Fruit fly (Drosophila melanogaster) whole organism, embryonic: Measurements from ENCODE around the gene CG5500.
A peak's percentile ranks its signal among the peaks of the same experiment; 100 is the strongest.

Experiments
- Aef1 ChIP-seq: fragments of 200-800 bp; sonication (Bioruptor generic); IDR thresholded peaks from 3 replicates; pipeline ENCODE4 v1.3.6; 2022; ENCODE audit warnings: missing biosample characterization, missing genetic modification characterization
- Atf6 ChIP-seq: fragments of 200-800 bp; sonication (Bioruptor generic); IDR thresholded peaks from 2 replicates; pipeline ENCODE4 v1.3.6; 2022; ENCODE audit warnings: missing biosample characterization, missing genetic modification characterization
- CG10267 ChIP-seq: fragments of 200-800 bp; sonication (Bioruptor generic); optimal IDR thresholded peaks from 2 replicates; lab custom pipeline; 2018; ENCODE audit warnings: missing biosample characterization, mild to moderate bottlenecking, missing genetic modification characterization, moderate library complexity
- CG10274 ChIP-seq: fragments of 200-800 bp; sonication (Bioruptor generic); optimal IDR thresholded peaks from 3 replicates; lab custom pipeline; 2017; ENCODE audit warnings: missing biosample characterization, mild to moderate bottlenecking, missing genetic modification characterization
- CG10543 ChIP-seq: fragments of 200-800 bp; sonication (Bioruptor generic); optimal IDR thresholded peaks from 3 replicates; lab custom pipeline; 2017; ENCODE audit warnings: missing biosample characterization, mild to moderate bottlenecking, missing genetic modification characterization, moderate library complexity
- CG10654 ChIP-seq: fragments of 200-800 bp; sonication (Bioruptor generic); optimal IDR thresholded peaks from 2 replicates; lab custom pipeline; 2016; ENCODE audit warnings: missing biosample characterization, missing genetic modification characterization
- CG12299 ChIP-seq: fragments of 200-800 bp; sonication (Bioruptor generic); optimal IDR thresholded peaks from 2 replicates; lab custom pipeline; 2018; ENCODE audit warnings: missing biosample characterization, mild to moderate bottlenecking, missing genetic modification characterization
- CG12769 ChIP-seq: fragments of 200-800 bp; sonication (Bioruptor generic); optimal IDR thresholded peaks from 2 replicates; lab custom pipeline; 2019; ENCODE audit warnings: missing biosample characterization, mild to moderate bottlenecking, missing genetic modification characterization, moderate library complexity
- CG13624 ChIP-seq: fragments of 200-800 bp; sonication (Bioruptor generic); optimal IDR thresholded peaks from 2 replicates; lab custom pipeline; 2016; ENCODE audit warnings: missing biosample characterization, missing genetic modification characterization
- CG14014 ChIP-seq: fragments of 200-800 bp; sonication (Bioruptor generic); IDR thresholded peaks from 2 replicates; pipeline ENCODE4 v1.3.6; 2022; ENCODE audit warnings: missing biosample characterization, missing genetic modification characterization
- CG14441 ChIP-seq: fragments of 200-800 bp; sonication (Bioruptor generic); IDR thresholded peaks from 2 replicates; pipeline ENCODE4 v1.3.6; 2022; ENCODE audit warnings: missing biosample characterization, missing genetic modification characterization
- CG14667 ChIP-seq: fragments of 200-800 bp; sonication (Bioruptor generic); IDR thresholded peaks from 2 replicates; pipeline ENCODE4 v1.3.6; 2022; ENCODE audit warnings: missing biosample characterization, missing genetic modification characterization
- CG15269 ChIP-seq: fragments of 200-800 bp; sonication (Bioruptor generic); optimal IDR thresholded peaks from 2 replicates; lab custom pipeline; 2018; ENCODE audit warnings: missing biosample characterization, mild to moderate bottlenecking, missing genetic modification characterization, moderate library complexity
- CG2678 ChIP-seq: fragments of 200-800 bp; sonication (Bioruptor generic); optimal IDR thresholded peaks from 3 replicates; lab custom pipeline; 2019; ENCODE audit warnings: missing biosample characterization, mild to moderate bottlenecking, missing genetic modification characterization, moderate library complexity
- CG32532 ChIP-seq: fragments of 200-800 bp; sonication (Bioruptor generic); IDR thresholded peaks from 2 replicates; pipeline ENCODE4 v1.3.6; 2022; ENCODE audit warnings: missing biosample characterization, missing genetic modification characterization
- CG33213 ChIP-seq: fragments of 200-800 bp; sonication (Bioruptor generic); optimal IDR thresholded peaks from 3 replicates; lab custom pipeline; 2016; ENCODE audit warnings: missing biosample characterization, missing genetic modification characterization
- CG5953 ChIP-seq: fragments of 200-800 bp; sonication (Bioruptor generic); IDR thresholded peaks from 2 replicates; pipeline ENCODE4 v1.3.6; 2022; ENCODE audit warnings: missing biosample characterization, missing genetic modification characterization
- CG6689 ChIP-seq: fragments of 200-800 bp; sonication (Bioruptor generic); IDR thresholded peaks from 2 replicates; pipeline ENCODE4 v1.3.6; 2022; ENCODE audit warnings: missing biosample characterization, missing genetic modification characterization
- CG8290 ChIP-seq, 3 experiments: fragments of 200-800 bp; sonication (Bioruptor generic); optimal IDR thresholded peaks; 2 replicates each; lab custom pipeline; 2016 to 2019; ENCODE audit warnings: missing biosample characterization in 3 of 3, missing genetic modification characterization in 3 of 3, mild to moderate bottlenecking in 2 of 3, moderate library complexity in 1 of 3
- CG9932 ChIP-seq: fragments of 200-800 bp; sonication (Bioruptor generic); IDR thresholded peaks from 2 replicates; pipeline ENCODE4 v1.3.6; 2022; ENCODE audit warnings: missing biosample characterization, missing genetic modification characterization
- D19B ChIP-seq: fragments of 200-800 bp; sonication (Bioruptor generic); optimal IDR thresholded peaks from 2 replicates; lab custom pipeline; 2017; ENCODE audit warnings: missing biosample characterization, mild to moderate bottlenecking, missing genetic modification characterization
- Dfd ChIP-seq, 2 experiments: fragments of >200 bp; optimal IDR thresholded peaks; 2 replicates each; lab custom pipeline; 2017; ENCODE audit warnings: missing biosample characterization in 2 of 2, missing genetic modification characterization in 2 of 2
- Drgx ChIP-seq: fragments of 200-800 bp; sonication (Bioruptor generic); IDR thresholded peaks from 2 replicates; pipeline ENCODE4 v1.3.6; 2022; ENCODE audit warnings: missing biosample characterization, missing genetic modification characterization
- E2f2 ChIP-seq: fragments of 200-800 bp; sonication (Bioruptor generic); IDR thresholded peaks from 2 replicates; pipeline ENCODE4 v1.3.6; 2022; ENCODE audit warnings: missing biosample characterization, missing genetic modification characterization
- Ets65A ChIP-seq: fragments of 200-800 bp; sonication (Bioruptor generic); peaks from one replicate; lab custom pipeline; 2016; ENCODE audit warnings: missing biosample characterization, missing genetic modification characterization
- HLH4C ChIP-seq: fragments of 200-800 bp; sonication (Bioruptor generic); IDR thresholded peaks from 3 replicates; pipeline ENCODE4 v1.3.6; 2022; ENCODE audit warnings: missing biosample characterization, missing genetic modification characterization; ENCODE audit not compliant: partially characterized antibody
- HLH54F ChIP-seq: fragments of 200-800 bp; sonication (Bioruptor generic); optimal IDR thresholded peaks from 3 replicates; lab custom pipeline; 2016; ENCODE audit warnings: missing biosample characterization, missing genetic modification characterization
- Hand ChIP-seq: fragments of 200-800 bp; sonication (Bioruptor generic); optimal IDR thresholded peaks from 2 replicates; lab custom pipeline; 2017; ENCODE audit warnings: mild to moderate bottlenecking, missing biosample characterization, missing genetic modification reagents, missing genetic modification characterization
- MBD-R2 ChIP-seq: fragments of 200-800 bp; sonication (Bioruptor generic); IDR thresholded peaks from 2 replicates; pipeline ENCODE4 v1.3.6; 2022; ENCODE audit warnings: missing biosample characterization, missing genetic modification characterization
- Med ChIP-seq: fragments of 200-800 bp; sonication (Bioruptor generic); peaks from one replicate; lab custom pipeline; 2016; ENCODE audit warnings: missing biosample characterization, missing genetic modification characterization, mild to moderate bottlenecking, inconsistent platforms, moderate library complexity
- NFAT ChIP-seq: fragments of 200-800 bp; sonication (Bioruptor generic); IDR thresholded peaks from 2 replicates; pipeline ENCODE4 v1.3.6; 2022; ENCODE audit warnings: missing biosample characterization, missing genetic modification characterization
- Sox102F ChIP-seq: fragments of 200-800 bp; sonication (Bioruptor generic); optimal IDR thresholded peaks from 2 replicates; lab custom pipeline; 2018; ENCODE audit warnings: missing biosample characterization, mild to moderate bottlenecking, missing genetic modification characterization, moderate library complexity
- aop ChIP-seq: fragments of 200-800 bp; sonication (Bioruptor generic); IDR thresholded peaks from 2 replicates; pipeline ENCODE4 v1.3.6; 2022; ENCODE audit warnings: missing biosample characterization, missing genetic modification characterization
- chinmo ChIP-seq: fragments of 200-800 bp; sonication (Bioruptor generic); IDR thresholded peaks from 4 replicates; pipeline ENCODE4 v1.3.6; 2022; ENCODE audit warnings: missing biosample characterization, missing genetic modification characterization; ENCODE audit not compliant: partially characterized antibody
- croc ChIP-seq: fragments of 200-800 bp; sonication (Bioruptor generic); conservative IDR thresholded peaks from 3 replicates; pipeline ENCODE4 v1.3.6; 2022; ENCODE audit warnings: missing biosample characterization, missing genetic modification characterization
- dysf ChIP-seq: fragments of 200-800 bp; sonication (Bioruptor generic); IDR thresholded peaks from 3 replicates; pipeline ENCODE4 v1.3.6; 2022; ENCODE audit warnings: missing biosample characterization, missing genetic modification characterization
- ftz-f1 ChIP-seq: fragments of 200-800 bp; sonication (Bioruptor generic); optimal IDR thresholded peaks from 2 replicates; lab custom pipeline; 2016; ENCODE audit warnings: missing biosample characterization, missing genetic modification characterization
- hb ChIP-seq: fragments of 200-800 bp; sonication (Bioruptor generic); IDR thresholded peaks from 3 replicates; pipeline ENCODE4 v1.3.6; 2022; ENCODE audit warnings: missing biosample characterization, missing genetic modification characterization; ENCODE audit not compliant: partially characterized antibody
- lilli ChIP-seq: fragments of 200-800 bp; sonication (Bioruptor generic); optimal IDR thresholded peaks from 3 replicates; lab custom pipeline; 2016; ENCODE audit warnings: missing biosample characterization, missing genetic modification characterization
- lmd ChIP-seq: fragments of 200-800 bp; sonication (Bioruptor generic); IDR thresholded peaks from 2 replicates; pipeline ENCODE4 v1.3.6; 2022; ENCODE audit warnings: missing biosample characterization, missing genetic modification characterization
- luna ChIP-seq: fragments of 200-800 bp; sonication (Bioruptor generic); optimal IDR thresholded peaks from 2 replicates; lab custom pipeline; 2016; ENCODE audit warnings: missing biosample characterization, missing genetic modification characterization
- mam ChIP-seq: fragments of 200-800 bp; sonication (Bioruptor generic); optimal IDR thresholded peaks from 3 replicates; lab custom pipeline; 2016; ENCODE audit warnings: missing biosample characterization, missing genetic modification characterization
- nau ChIP-seq: fragments of 200-800 bp; sonication (Bioruptor generic); optimal IDR thresholded peaks from 3 replicates; lab custom pipeline; 2017; ENCODE audit warnings: missing biosample characterization, mild to moderate bottlenecking, missing genetic modification characterization, missing genetic modification reagents
- pita ChIP-seq: fragments of 200-800 bp; sonication (Bioruptor generic); optimal IDR thresholded peaks from 2 replicates; lab custom pipeline; 2017; ENCODE audit warnings: missing biosample characterization, mild to moderate bottlenecking, missing genetic modification characterization
- row ChIP-seq: fragments of 200-800 bp; sonication (Bioruptor generic); IDR thresholded peaks from 3 replicates; pipeline ENCODE4 v1.3.6; 2022; ENCODE audit warnings: missing biosample characterization, missing genetic modification characterization
- sens ChIP-seq: fragments of 200-800 bp; sonication (Bioruptor generic); peaks from one replicate; lab custom pipeline; 2016; ENCODE audit warnings: missing biosample characterization, missing genetic modification characterization
- sob ChIP-seq: fragments of 200-800 bp; sonication (Bioruptor generic); IDR thresholded peaks from 2 replicates; pipeline ENCODE4 v1.3.6; 2022; ENCODE audit warnings: missing biosample characterization, missing genetic modification characterization
- tin ChIP-seq: fragments of 200-800 bp; sonication (Bioruptor generic); optimal IDR thresholded peaks from 3 replicates; lab custom pipeline; 2016; ENCODE audit warnings: missing biosample characterization, missing genetic modification characterization
- vvl ChIP-seq: fragments of 200-800 bp; sonication (Bioruptor generic); IDR thresholded peaks from 2 replicates; pipeline ENCODE4 v1.3.6; 2022; ENCODE audit warnings: missing biosample characterization, missing genetic modification characterization

The CG5500 gene

DNA sequence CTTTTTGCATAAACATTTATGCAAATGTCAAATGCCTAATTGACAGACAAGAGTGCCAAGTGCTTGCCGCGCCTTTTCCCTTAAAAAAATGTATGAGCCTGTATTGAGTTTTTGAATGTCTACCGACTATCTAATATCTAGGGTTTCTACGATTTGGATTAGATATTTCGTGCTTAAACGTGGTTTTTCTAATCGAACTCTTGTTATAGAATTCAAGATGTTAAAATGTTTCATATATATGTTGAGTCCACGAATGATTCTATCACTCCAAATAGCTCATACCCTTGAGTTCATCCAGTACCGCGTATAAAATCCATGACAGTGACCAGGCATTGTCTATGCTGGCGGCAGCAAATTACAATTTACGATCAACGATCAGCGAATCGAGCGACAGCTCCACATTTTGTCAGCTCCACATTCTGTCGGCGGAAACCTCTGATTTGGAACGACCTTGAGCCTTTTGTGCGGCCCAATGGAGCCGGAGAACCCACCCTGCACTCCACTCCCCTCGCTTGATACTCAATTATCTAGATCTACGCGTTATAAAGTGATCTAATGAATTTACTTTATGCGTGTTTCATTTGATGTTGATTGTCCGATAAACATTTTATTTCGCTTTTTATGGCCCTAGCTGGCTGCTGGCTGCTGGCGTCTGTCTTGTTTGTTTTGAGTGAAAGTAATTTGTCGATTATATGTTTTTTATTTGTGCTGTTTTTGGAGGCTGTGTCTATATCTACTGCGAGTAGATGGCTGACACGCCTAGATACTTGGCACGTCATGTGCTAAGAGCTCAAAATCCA, 30.5 kb downstream of the CG5500 start:
- no peak for TF ChIP-seq CG10654
- TF ChIP-seq ftz-f1 (GFP tag; lab: Kevin White, UChicago) = peak; percentile 54
- no peak for TF ChIP-seq Hand
- peak; percentile 55; the same call in 1 of the 2 replicates for TF ChIP-seq CG32532 (GFP tag; lab: Robert Waterston, UW)
- TF ChIP-seq HLH54F (GFP tag; lab: Kevin White, UChicago) = peak; percentile 11
- TF ChIP-seq lilli (GFP tag; lab: Kevin White, UChicago) = peak; percentile 35
- peak; percentile 35; the same call in 1 of the 3 replicates for TF ChIP-seq Aef1 (GFP tag; lab: Robert Waterston, UW)
- TF ChIP-seq CG6689 (GFP tag; lab: Robert Waterston, UW) = 0 out of 2 replicates have a peak, but pooled peaks have one; percentile 13
- 0 out of 2 replicates have a peak, but pooled peaks have one; percentile 34 for TF ChIP-seq sob (GFP tag; lab: Robert Waterston, UW)
- TF ChIP-seq CG9932 (GFP tag; lab: Robert Waterston, UW) = peak; percentile 44; the same call in 1 of the 2 replicates
- no peak for TF ChIP-seq hb (GFP tag; lab: Robert Waterston, UW)
- TF ChIP-seq CG12299 (tag; lab: Kevin White, UChicago) = no peak
- TF ChIP-seq D19B = peak; percentile 74
- no peak for TF ChIP-seq luna (GFP tag; lab: Kevin White, UChicago)
- TF ChIP-seq CG15269 (tag; lab: Kevin White, UChicago) = peak; percentile 26
- TF ChIP-seq MBD-R2 (GFP tag; lab: Robert Waterston, UW) = no peak; the same call in 1 of the 2 replicates
- TF ChIP-seq chinmo (GFP tag; lab: Robert Waterston, UW) = peak; percentile 82; the same call in 1 of the 4 replicates
- TF ChIP-seq sens = peak; percentile 15
- TF ChIP-seq Sox102F = peak; percentile 7
- TF ChIP-seq mam = peak; percentile 0
- TF ChIP-seq CG5953 = no peak
- no peak for TF ChIP-seq aop (GFP tag; lab: Robert Waterston, UW)
- no peak for TF ChIP-seq CG10274 (GFP tag; lab: Kevin White, UChicago)
- no peak for TF ChIP-seq pita (GFP tag; lab: Kevin White, UChicago)
- 0 out of 2 replicates have a peak, but pooled peaks have one; percentile 17 for TF ChIP-seq CG14014
- TF ChIP-seq CG10267 = no peak
- peak; percentile 46; the same call in 1 of the 3 replicates for TF ChIP-seq HLH4C (GFP tag; lab: Robert Waterston, UW)
- TF ChIP-seq croc = no peak
- TF ChIP-seq CG8290 (GFP tag; optimal IDR thresholded peaks at IDR 0.05; lab: Kevin White, UChicago) = no peak
- TF ChIP-seq CG8290 (tag; optimal IDR thresholded peaks at IDR 0.05; lab: Kevin White, UChicago) = no peak
- TF ChIP-seq Atf6 (GFP tag; lab: Robert Waterston, UW) = peak; percentile 15; the same call in 1 of the 2 replicates
- peak; percentile 9; the same call in 1 of the 2 replicates for TF ChIP-seq CG14441 (GFP tag; lab: Robert Waterston, UW)
- TF ChIP-seq Ets65A (GFP tag; lab: Kevin White, UChicago) = peak; percentile 45
- peak; percentile 2 for TF ChIP-seq CG10543 (GFP tag; lab: Kevin White, UChicago)
- peak; percentile 20 for TF ChIP-seq CG13624 (GFP tag; lab: Kevin White, UChicago)
- TF ChIP-seq CG14667 (GFP tag; lab: Robert Waterston, UW) = no peak
- TF ChIP-seq nau (GFP tag; lab: Kevin White, UChicago) = no peak
- no peak for TF ChIP-seq Dfd (GFP tag; optimal IDR thresholded peaks at IDR 0.05; lab: Kevin White, UChicago)
- TF ChIP-seq vvl (GFP tag; lab: Robert Waterston, UW) = peak; percentile 35
- peak; percentile 86 for TF ChIP-seq Med (GFP tag; lab: Kevin White, UChicago)
- TF ChIP-seq row (GFP tag; lab: Robert Waterston, UW) = peak; percentile 58
- TF ChIP-seq dysf (GFP tag; lab: Robert Waterston, UW) = peak; percentile 62
- peak; percentile 10 for TF ChIP-seq CG12769 (tag; lab: Kevin White, UChicago)
- TF ChIP-seq NFAT (GFP tag; lab: Robert Waterston, UW) = peak; percentile 43; the same call in 1 of the 2 replicates
- TF ChIP-seq lmd = peak; percentile 34; the same call in 1 of the 2 replicates
- TF ChIP-seq Drgx (GFP tag; lab: Robert Waterston, UW) = peak; percentile 38; the same call in 1 of the 2 replicates
- TF ChIP-seq CG33213 (GFP tag; lab: Kevin White, UChicago) = no peak
- TF ChIP-seq CG2678 (tag; lab: Kevin White, UChicago) = peak; percentile 20
- TF ChIP-seq E2f2 (GFP tag; lab: Robert Waterston, UW) = 0 out of 2 replicates have a peak, but pooled peaks have one; percentile 6
- no peak for TF ChIP-seq tin (GFP tag; lab: Kevin White, UChicago)
